Worm (Caenorhabditis elegans) whole organism, L4 larva: Measurements from ENCODE around the gene aptf-4.

Experiments
- F44E2.7 ChIP-seq: fragments of 200-800 bp; sonication (Bioruptor generic); IDR thresholded peaks from 2 replicates; pipeline ENCODE4 v2.1.2; 2022; ENCODE audit warnings: missing genetic modification characterization, missing compliant biosample characterization
- F49E8.2 ChIP-seq: sonication (generic microtip); optimal IDR thresholded peaks from 2 replicates; lab custom pipeline; 2016; ENCODE audit warnings: missing compliant biosample characterization, mild to moderate bottlenecking, missing genetic modification characterization, borderline replicate concordance
- R02D3.7 ChIP-seq: fragments of 150-350 bp; sonication (generic microtip); optimal IDR thresholded peaks from 3 replicates; lab custom pipeline; 2014; ENCODE audit warnings: missing biosample characterization, missing genetic modification characterization
- T20F7.1 ChIP-seq: fragments of 200-800 bp; sonication (Bioruptor generic); optimal IDR thresholded peaks from 2 replicates; lab custom pipeline; 2018; ENCODE audit warnings: mild to moderate bottlenecking, missing genetic modification characterization, missing compliant biosample characterization
- T26A8.4 ChIP-seq: fragments of 200-800 bp; sonication (Bioruptor generic); IDR thresholded peaks from 2 replicates; pipeline ENCODE4 v1.3.6; 2022; ENCODE audit warnings: missing genetic modification characterization, missing compliant biosample characterization
- Y105C5A.15 ChIP-seq: fragments of 200-800 bp; sonication (Bioruptor generic); IDR thresholded peaks from 2 replicates; pipeline ENCODE4 v1.3.6; 2022; ENCODE audit warnings: missing genetic modification characterization, missing compliant biosample characterization
- aha-1 ChIP-seq: fragments of 150-350 bp; peaks from one replicate; lab custom pipeline; 2014; ENCODE audit warnings: missing biosample characterization, missing genetic modification characterization
- ama-1 ChIP-seq: fragments of 150-350 bp; optimal IDR thresholded peaks from 2 replicates; lab custom pipeline; 2014; ENCODE audit warnings: inconsistent platforms, mixed read lengths
- arid-1 ChIP-seq: fragments of 200-800 bp; sonication (Bioruptor generic); conservative IDR thresholded peaks from 2 replicates; pipeline ENCODE4 v1.3.6; 2022; ENCODE audit warnings: missing genetic modification reagents, missing genetic modification characterization, missing compliant biosample characterization
- ceh-62 ChIP-seq: sonication (generic microtip); optimal IDR thresholded peaks from 2 replicates; lab custom pipeline; 2017; ENCODE audit warnings: missing biosample characterization, missing genetic modification characterization
- ceh-82 ChIP-seq: sonication (generic microtip); optimal IDR thresholded peaks from 2 replicates; lab custom pipeline; 2017; ENCODE audit warnings: missing biosample characterization, missing genetic modification characterization
- ces-1 ChIP-seq: fragments of 150-350 bp; sonication (generic microtip); optimal IDR thresholded peaks from 4 replicates; lab custom pipeline; 2014; ENCODE audit warnings: missing biosample characterization, missing genetic modification reagents, missing genetic modification characterization
- ctbp-1 ChIP-seq: fragments of 200-800 bp; sonication (Bioruptor generic); IDR thresholded peaks from 2 replicates; pipeline ENCODE4 v1.3.6; 2022; ENCODE audit warnings: missing genetic modification reagents, missing genetic modification characterization, missing compliant biosample characterization
- daf-12 ChIP-seq: fragments of 150-350 bp; optimal IDR thresholded peaks from 2 replicates; lab custom pipeline; 2014; ENCODE audit warnings: missing biosample characterization, missing genetic modification reagents, missing genetic modification characterization
- daf-19 ChIP-seq: fragments of 200-800 bp; sonication (Bioruptor generic); conservative IDR thresholded peaks from 2 replicates; pipeline ENCODE4 v1.3.6; 2022; ENCODE audit warnings: missing genetic modification characterization, missing compliant biosample characterization
- daf-8 ChIP-seq: fragments of 200-800 bp; sonication (Bioruptor generic); IDR thresholded peaks from 2 replicates; pipeline ENCODE4 v1.3.6; 2022; ENCODE audit warnings: missing genetic modification characterization, missing compliant biosample characterization
- dmd-6 ChIP-seq: fragments of 200-800 bp; sonication (Bioruptor generic); IDR thresholded peaks from 2 replicates; pipeline ENCODE4 v1.3.6; 2022; ENCODE audit warnings: missing genetic modification reagents, missing genetic modification characterization, missing compliant biosample characterization
- dpl-1 ChIP-seq: fragments of 150-350 bp; optimal IDR thresholded peaks from 2 replicates; lab custom pipeline; 2014; ENCODE audit warnings: missing biosample characterization, missing genetic modification reagents, missing genetic modification characterization
- duxl-1 ChIP-seq: sonication (generic microtip); optimal IDR thresholded peaks from 2 replicates; lab custom pipeline; 2016; ENCODE audit warnings: mild to moderate bottlenecking, missing genetic modification characterization, moderate library complexity, missing compliant biosample characterization; ENCODE audit not compliant: poor library complexity
- egl-43 ChIP-seq: fragments of 200-800 bp; sonication (Bioruptor generic); IDR thresholded peaks from 2 replicates; pipeline ENCODE4 v1.3.6; 2022; ENCODE audit warnings: missing genetic modification reagents, missing genetic modification characterization, missing compliant biosample characterization
- fkh-10 ChIP-seq: fragments of 150-350 bp; optimal IDR thresholded peaks from 2 replicates; lab custom pipeline; 2014; ENCODE audit warnings: missing biosample characterization, missing genetic modification reagents, missing genetic modification characterization
- gei-8 ChIP-seq: fragments of 200-800 bp; sonication (Bioruptor generic); optimal IDR thresholded peaks from 2 replicates; lab custom pipeline; 2018; ENCODE audit warnings: mild to moderate bottlenecking, missing genetic modification characterization, missing compliant biosample characterization
- hif-1 ChIP-seq, 2 experiments: sonication (generic microtip); optimal IDR thresholded peaks; 2 replicates each; lab custom pipeline; 2016 to 2017; ENCODE audit warnings: missing compliant biosample characterization in 2 of 2, missing genetic modification characterization in 2 of 2, missing genetic modification reagents in 2 of 2, missing genotype in 2 of 2, mild to moderate bottlenecking in 1 of 2
- hlh-30 ChIP-seq: sonication (generic microtip); optimal IDR thresholded peaks from 2 replicates; lab custom pipeline; 2017; ENCODE audit warnings: antibody characterized with exemption, mild to moderate bottlenecking, missing genetic modification characterization, missing compliant biosample characterization; ENCODE audit not compliant: insufficient read depth
- lim-7 ChIP-seq: fragments of 200-800 bp; sonication (Bioruptor generic); IDR thresholded peaks from 2 replicates; pipeline ENCODE4 v1.3.6; 2022; ENCODE audit warnings: missing genetic modification characterization, missing compliant biosample characterization
- lin-13 ChIP-seq: fragments of 150-350 bp; optimal IDR thresholded peaks from 2 replicates; lab custom pipeline; 2014; ENCODE audit warnings: missing biosample characterization, missing genetic modification reagents, missing genetic modification characterization
- lin-29 ChIP-seq: fragments of 200-800 bp; sonication (Bioruptor generic); IDR thresholded peaks from 2 replicates; pipeline ENCODE4 v1.3.6; 2022; ENCODE audit warnings: missing genetic modification reagents, missing genetic modification characterization, missing compliant biosample characterization
- lin-38 ChIP-seq: fragments of 200-800 bp; sonication (Bioruptor generic); IDR thresholded peaks from 2 replicates; pipeline ENCODE4 v1.3.6; 2022; ENCODE audit warnings: missing genetic modification reagents, missing genetic modification characterization, missing compliant biosample characterization
- lin-39 ChIP-seq: fragments of 150-350 bp; optimal IDR thresholded peaks from 2 replicates; lab custom pipeline; 2014; ENCODE audit warnings: missing biosample characterization, missing genetic modification reagents, missing genetic modification characterization
- lir-3 ChIP-seq: sonication (generic microtip); optimal IDR thresholded peaks from 2 replicates; lab custom pipeline; 2016; ENCODE audit warnings: mild to moderate bottlenecking, missing genetic modification characterization, missing compliant biosample characterization
- lsy-2 ChIP-seq, 2 experiments: fragments of 150-350 bp in 1 of 2; sonication (generic microtip) in 1 of 2; optimal IDR thresholded peaks; 2 replicates each; lab custom pipeline; 2014 to 2017; ENCODE audit warnings: missing biosample characterization in 2 of 2, missing genetic modification characterization in 2 of 2
- mep-1 ChIP-seq: fragments of 150-350 bp; sonication (generic microtip); optimal IDR thresholded peaks from 3 replicates; lab custom pipeline; 2014; ENCODE audit warnings: missing biosample characterization, missing genetic modification characterization
- mxl-2 ChIP-seq: fragments of 200-800 bp; sonication (Bioruptor generic); conservative IDR thresholded peaks from 2 replicates; pipeline ENCODE4 v1.3.6; 2022; ENCODE audit warnings: missing genetic modification reagents, missing genetic modification characterization, missing compliant biosample characterization
- mxl-3 ChIP-seq: fragments of 200-800 bp; sonication (Bioruptor generic); optimal IDR thresholded peaks from 2 replicates; lab custom pipeline; 2018; ENCODE audit warnings: mild to moderate bottlenecking, missing genetic modification characterization, missing compliant biosample characterization
- nhr-237 ChIP-seq: sonication (generic microtip); optimal IDR thresholded peaks from 2 replicates; lab custom pipeline; 2017; ENCODE audit warnings: missing biosample characterization, missing genetic modification characterization
- nhr-48 ChIP-seq: sonication (generic microtip); optimal IDR thresholded peaks from 2 replicates; lab custom pipeline; 2016; ENCODE audit warnings: mild to moderate bottlenecking, missing genetic modification characterization, missing compliant biosample characterization
- nhr-6 ChIP-seq: fragments of 150-350 bp; optimal IDR thresholded peaks from 2 replicates; lab custom pipeline; 2014; ENCODE audit warnings: missing biosample characterization, missing genetic modification characterization
- pha-4 ChIP-seq, 2 experiments: fragments of 150-350 bp in 1 of 2; fragments of 200-800 bp in 1 of 2; sonication (Bioruptor generic) in 1 of 2; IDR thresholded peaks in 1 of 2; optimal IDR thresholded peaks in 1 of 2; 2 replicates each; pipeline versions ENCODE4 v1.3.6 to Lab custom; 2014 to 2022; ENCODE audit warnings: missing genetic modification characterization in 2 of 2, missing genetic modification reagents in 2 of 2, missing biosample characterization in 1 of 2, missing compliant biosample characterization in 1 of 2
- pqm-1 ChIP-seq: sonication (generic microtip); optimal IDR thresholded peaks from 2 replicates; lab custom pipeline; 2017; ENCODE audit warnings: missing biosample characterization, missing genetic modification characterization
- saeg-2 ChIP-seq: fragments of 200-800 bp; sonication (Bioruptor generic); IDR thresholded peaks from 2 replicates; pipeline ENCODE4 v1.3.6; 2022; ENCODE audit warnings: missing genetic modification reagents, missing genetic modification characterization, missing compliant biosample characterization
- skn-1 ChIP-seq: fragments of 150-350 bp; optimal IDR thresholded peaks from 2 replicates; lab custom pipeline; 2014; ENCODE audit warnings: missing biosample characterization, missing genetic modification characterization
- tag-97 ChIP-seq: fragments of 200-800 bp; sonication (Bioruptor generic); IDR thresholded peaks from 2 replicates; pipeline ENCODE4 v1.3.6; 2022; ENCODE audit warnings: missing genetic modification characterization, missing compliant biosample characterization
- unc-130 ChIP-seq: sonication (generic microtip); optimal IDR thresholded peaks from 2 replicates; lab custom pipeline; 2016; ENCODE audit warnings: missing genetic modification reagents, missing genetic modification characterization, missing compliant biosample characterization
- unc-39 ChIP-seq: sonication (generic microtip); optimal IDR thresholded peaks from 2 replicates; lab custom pipeline; 2017; ENCODE audit warnings: missing biosample characterization, missing genetic modification characterization
- unc-62 ChIP-seq, 3 experiments: fragments of 150-350 bp in 1 of 3; sonication (generic microtip); optimal IDR thresholded peaks in 2 of 3; peaks in 1 of 3; 1 replicate in 1 of 3; 2 replicates in 2 of 3; lab custom pipeline; 2014 to 2017; ENCODE audit warnings: missing biosample characterization in 3 of 3, missing genetic modification characterization in 3 of 3, missing genetic modification reagents in 3 of 3, missing genotype in 1 of 3
- zag-1 ChIP-seq: fragments of 150-350 bp; optimal IDR thresholded peaks from 2 replicates; lab custom pipeline; 2014; ENCODE audit warnings: missing biosample characterization, missing genetic modification characterization
- zip-11 ChIP-seq: fragments of 200-800 bp; sonication (Bioruptor generic); IDR thresholded peaks from 2 replicates; pipeline ENCODE4 v1.3.6; 2022; ENCODE audit warnings: missing genetic modification characterization, missing compliant biosample characterization
- ztf-7 ChIP-seq: fragments of 150-350 bp; optimal IDR thresholded peaks from 2 replicates; lab custom pipeline; 2014; ENCODE audit warnings: missing biosample characterization, missing genetic modification characterization

The aptf-4 gene

DNA sequence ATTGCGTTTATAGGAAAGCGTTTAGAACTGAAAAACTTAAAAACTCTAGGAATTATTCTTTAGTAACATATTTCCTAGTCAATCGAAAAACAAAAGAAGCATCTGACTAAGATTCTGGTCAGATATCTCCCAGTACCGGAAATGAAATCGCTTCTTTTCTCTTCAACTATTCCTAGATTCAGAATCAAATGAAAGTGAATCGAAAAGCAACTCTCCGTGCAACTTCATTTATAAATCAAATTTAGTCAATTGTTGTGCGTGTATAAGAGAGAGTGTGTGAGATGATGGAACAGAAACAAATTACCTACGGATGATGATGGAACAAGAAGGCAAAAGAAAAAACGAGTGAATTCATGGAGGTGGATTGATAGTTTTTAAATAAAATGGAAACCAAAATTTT is 31.6 kb upstream of the aptf-4 start:
- peak; percentile 99 for TF ChIP-seq fkh-10 (GFP tag; lab: Kevin White, UChicago)
- TF ChIP-seq ztf-7 (tag; lab: Kevin White, UChicago): no peak
- TF ChIP-seq R02D3.7 (tag; lab: Kevin White, UChicago): no peak
- TF ChIP-seq ceh-82: no peak
- TF ChIP-seq ces-1 (GFP tag; lab: Kevin White, UChicago): peak; percentile 82
- TF ChIP-seq lsy-2 (tag; optimal IDR thresholded peaks at IDR 0.05; lab: Kevin White, UChicago): peak in 1 of 2 experiments; percentile 34
- TF ChIP-seq ama-1 (lab: Kevin White, UChicago): peak; percentile 31
- TF ChIP-seq, all 104 proteins: peak for 4

DNA sequence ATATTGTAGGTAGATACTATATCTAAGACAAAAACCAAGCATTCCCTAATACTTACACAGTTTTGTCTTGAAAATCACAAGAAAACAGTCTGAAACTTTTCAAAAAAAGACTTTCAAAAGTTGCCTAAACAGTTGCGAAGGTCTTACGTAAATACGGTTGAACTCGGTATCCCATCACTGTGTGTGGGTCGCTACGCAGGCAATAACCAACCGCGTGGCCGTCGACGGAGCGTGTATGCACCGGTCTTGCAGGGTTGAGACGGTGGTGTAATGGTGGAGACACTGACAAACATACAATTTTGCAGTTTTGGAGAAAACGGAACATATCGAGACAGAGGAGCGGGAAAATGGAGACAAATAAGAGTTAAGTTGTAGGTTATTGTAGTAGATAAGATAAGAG is 29.6 kb upstream of the aptf-4 start, which contains the start of gene iff-2:
Gene iff-2, minus strand, starts transcription at position 141 of the 400 bp plus-strand sequence.
- peak; percentile 96 for TF ChIP-seq pha-4 (GFP tag; IDR thresholded peaks at IDR 0.05; lab: Robert Waterston, UW)
- TF ChIP-seq pha-4 (tag; optimal IDR thresholded peaks at IDR 0.05; lab: Kevin White, UChicago): no peak
- no peak for TF ChIP-seq zip-11 (GFP tag; lab: Robert Waterston, UW)
- TF ChIP-seq hif-1 (tag; optimal IDR thresholded peaks at IDR 0.05; lab: Kevin White, UChicago): peak; percentile 88 to 96
- no peak for TF ChIP-seq daf-12 (tag; lab: Kevin White, UChicago)
- TF ChIP-seq ctbp-1 (GFP tag; lab: Robert Waterston, UW): peak; percentile 98
- TF ChIP-seq gei-8 (GFP tag; lab: Kevin White, UChicago): peak; percentile 58
- peak; percentile 51 for TF ChIP-seq unc-130 (GFP tag; lab: Kevin White, UChicago)
- no peak for TF ChIP-seq unc-39 (tag; lab: Kevin White, UChicago)
- peak; percentile 14 to 100 for TF ChIP-seq unc-62 (GFP tag; optimal IDR thresholded peaks at IDR 0.05 in 1 of 2; lab: Kevin White, UChicago)
- TF ChIP-seq unc-62 (tag; optimal IDR thresholded peaks at IDR 0.05; lab: Kevin White, UChicago): peak; percentile 51
- peak; percentile 99 for TF ChIP-seq fkh-10 (GFP tag; lab: Kevin White, UChicago)
- peak; percentile 97 for TF ChIP-seq duxl-1 (tag; lab: Kevin White, UChicago)
- peak; percentile 100 for TF ChIP-seq hlh-30 (tag; lab: Kevin White, UChicago)
- peak; percentile 95 for TF ChIP-seq skn-1 (tag; lab: Kevin White, UChicago)
- peak; percentile 76 for TF ChIP-seq lir-3 (tag; lab: Kevin White, UChicago)
- TF ChIP-seq lim-7 (GFP tag; lab: Robert Waterston, UW): peak; percentile 70; the same call in 1 of the 2 replicates
- TF ChIP-seq ceh-62: no peak
- TF ChIP-seq zag-1 (tag; lab: Kevin White, UChicago): peak; percentile 81
- peak; percentile 97 for TF ChIP-seq T26A8.4
- TF ChIP-seq mep-1 (tag; lab: Kevin White, UChicago): peak; percentile 99
- TF ChIP-seq lsy-2 (tag; optimal IDR thresholded peaks at IDR 0.05; lab: Kevin White, UChicago): peak; percentile 97 to 98
- peak; percentile 88 for TF ChIP-seq lin-29 (GFP tag; lab: Robert Waterston, UW)
- peak; percentile 92 for TF ChIP-seq pqm-1 (tag; lab: Kevin White, UChicago)
- no peak; the same call in 1 of the 2 replicates for TF ChIP-seq egl-43 (GFP tag; lab: Robert Waterston, UW)
- peak; percentile 92 for TF ChIP-seq saeg-2 (GFP tag; lab: Robert Waterston, UW)
- peak; percentile 83 for TF ChIP-seq nhr-237 (tag; lab: Kevin White, UChicago)
- TF ChIP-seq F49E8.2 (tag; lab: Kevin White, UChicago): no peak
- no peak for TF ChIP-seq F44E2.7
- peak; percentile 99 for TF ChIP-seq nhr-6
- TF ChIP-seq mxl-2 (GFP tag; lab: Robert Waterston, UW): peak; percentile 92
- 0 out of 2 replicates have a peak, but pooled peaks have one; percentile 78 for TF ChIP-seq tag-97 (GFP tag; lab: Robert Waterston, UW)
- TF ChIP-seq nhr-48: peak; percentile 95
- TF ChIP-seq dmd-6 (GFP tag; lab: Robert Waterston, UW): peak; percentile 99
- TF ChIP-seq arid-1 (GFP tag; lab: Robert Waterston, UW): peak; percentile 97
- TF ChIP-seq R02D3.7 (tag; lab: Kevin White, UChicago): peak; percentile 50
- TF ChIP-seq daf-8: no peak
- peak; percentile 68 for TF ChIP-seq ama-1 (lab: Kevin White, UChicago)
- peak; percentile 97 for TF ChIP-seq dpl-1 (GFP tag; lab: Kevin White, UChicago)
- peak; percentile 100 for TF ChIP-seq aha-1 (tag; lab: Kevin White, UChicago)
- peak; percentile 97 for TF ChIP-seq T20F7.1 (GFP tag; lab: Kevin White, UChicago)
- no peak for TF ChIP-seq Y105C5A.15 (GFP tag; lab: Robert Waterston, UW)
- TF ChIP-seq lin-38 (GFP tag; lab: Robert Waterston, UW): peak; percentile 100
- peak; percentile 77 for TF ChIP-seq ces-1 (GFP tag; lab: Kevin White, UChicago)
- TF ChIP-seq mxl-3 (GFP tag; lab: Kevin White, UChicago): peak; percentile 100
- TF ChIP-seq lin-13 (GFP tag; lab: Kevin White, UChicago): peak; percentile 99
- no peak for TF ChIP-seq lin-39 (tag; lab: Kevin White, UChicago)
- TF ChIP-seq daf-19 (GFP tag; lab: Robert Waterston, UW): peak; percentile 71
